Worm (Caenorhabditis elegans) whole organism, L3 larva: ENCODE measurements around the gene F07F6.7.

Experiments used
- ZK546.5 ChIP-seq: sonication (generic microtip); optimal IDR thresholded peaks from 2 replicates; lab custom pipeline; 2017; ENCODE audit warnings: missing biosample characterization, missing genetic modification characterization
- ceh-28 ChIP-seq: fragments of 150-350 bp; optimal IDR thresholded peaks from 2 replicates; lab custom pipeline; 2014; ENCODE audit warnings: missing biosample characterization, missing genetic modification reagents, missing genetic modification characterization
- elt-1 ChIP-seq: fragments of 150-350 bp; optimal IDR thresholded peaks from 2 replicates; lab custom pipeline; 2014; ENCODE audit warnings: missing biosample characterization, missing genetic modification characterization
- elt-3 ChIP-seq, 3 experiments: fragments of 150-350 bp in 1 of 3; sonication (generic microtip) in 2 of 3; optimal IDR thresholded peaks; 2 replicates in 2 of 3; 4 replicates in 1 of 3; lab custom pipeline; 2014 to 2017; ENCODE audit warnings: missing biosample characterization in 3 of 3, missing genetic modification characterization in 3 of 3
- fos-1 ChIP-seq: fragments of 150-350 bp; optimal IDR thresholded peaks from 2 replicates; lab custom pipeline; 2014; ENCODE audit warnings: missing biosample characterization, missing genetic modification characterization
- mml-1 ChIP-seq: fragments of 150-350 bp; sonication (generic microtip); optimal IDR thresholded peaks from 3 replicates; lab custom pipeline; 2014; ENCODE audit warnings: missing biosample characterization, missing genetic modification characterization
- nhr-12 ChIP-seq: fragments of 150-350 bp; optimal IDR thresholded peaks from 2 replicates; lab custom pipeline; 2014; ENCODE audit warnings: missing biosample characterization, missing genetic modification characterization
- unc-39 ChIP-seq: sonication (generic microtip); optimal IDR thresholded peaks from 4 replicates; lab custom pipeline; 2017; ENCODE audit warnings: missing biosample characterization, missing genetic modification characterization
- unc-62 ChIP-seq: fragments of 150-350 bp; sonication (generic microtip); optimal IDR thresholded peaks from 4 replicates; lab custom pipeline; 2014; ENCODE audit warnings: missing biosample characterization, missing genetic modification reagents, missing genetic modification characterization
- zag-1 ChIP-seq: fragments of 150-350 bp; optimal IDR thresholded peaks from 2 replicates; lab custom pipeline; 2014; ENCODE audit warnings: missing biosample characterization, missing genetic modification characterization

DNA sequence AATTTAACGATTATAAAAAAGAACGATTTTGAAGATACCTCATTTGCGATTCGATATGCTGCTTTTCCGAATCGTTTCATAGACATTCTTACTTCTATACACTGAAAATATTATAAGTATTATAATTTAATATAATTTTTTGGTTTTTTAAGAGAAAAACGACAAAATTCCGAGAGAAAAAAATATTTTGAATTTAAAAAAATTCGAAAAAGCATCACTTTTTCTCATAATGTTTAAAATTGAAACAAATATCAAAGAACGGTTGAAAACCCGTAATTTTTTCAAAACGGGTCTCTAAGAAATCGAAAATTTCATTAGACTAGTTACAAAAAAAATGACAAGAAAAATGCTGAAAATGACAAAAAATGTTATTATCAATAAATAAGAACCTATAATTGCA is 28.1 kb downstream of the F07F6.7 start, which contains the start of gene pink-1:
- TF ChIP-seq unc-62 (no peak), zag-1 (tag; lab: Kevin White, UChicago) (no peak), ceh-28 (tag; lab: Kevin White, UChicago) (no peak), fos-1 (no peak), unc-39 (no peak), ZK546.5 (tag; lab: Kevin White, UChicago) (no peak), nhr-12 (no peak), elt-3 (tag; optimal IDR thresholded peaks at IDR 0.05; lab: Kevin White, UChicago) (no peak), elt-1 (tag; lab: Kevin White, UChicago) (no peak), mml-1 (tag; lab: Kevin White, UChicago) (no peak)
